Fruit fly (Drosophila melanogaster) S2 (cell line): Measurements from ENCODE around the gene RpS10b.

Source experiments
- CG8478 ChIP-seq: fragments of >200 bp; optimal IDR thresholded peaks from 2 replicates; lab custom pipeline; 2018
- CTCF ChIP-seq, 2 experiments: fragments of >200 bp; optimal IDR thresholded peaks; 2 replicates each; lab custom pipeline; 2018

Gene RpS10b

dm6 chrX:19597684-19598363, at the start of gene RpS10b:
Gene RpS10b (plus strand): TSS chrX:19598031.
- TF ChIP-seq CTCF (optimal IDR thresholded peaks at IDR 0.05; lab: Kevin White, UChicago) (no peak), CG8478 (lab: Kevin White, UChicago) (no peak)

dm6 chrX:19548438-19548837, 49.4 kb upstream of the RpS10b start:
- TF ChIP-seq CG8478 (lab: Kevin White, UChicago) (no peak), CTCF (optimal IDR thresholded peaks at IDR 0.05; lab: Kevin White, UChicago) (no peak)

dm6 chrX:19549570-19549969, 48.3 kb upstream of the RpS10b start:
- TF ChIP-seq CTCF (optimal IDR thresholded peaks at IDR 0.05; lab: Kevin White, UChicago) (no peak), CG8478 (lab: Kevin White, UChicago) (no peak)

dm6 chrX:19565714-19566316, 32.0 kb upstream of the RpS10b start, which contains the start of the genes Grip84 and car:
Gene Grip84 (minus strand): TSS chrX:19565764.
Gene car (plus strand): TSS chrX:19566019.
- TF ChIP-seq CG8478 (lab: Kevin White, UChicago) (no peak), CTCF (optimal IDR thresholded peaks at IDR 0.05; lab: Kevin White, UChicago) (no peak)

dm6 chrX:19573687-19574086, 24.1 kb upstream of the RpS10b start:
- TF ChIP-seq CG8478 (lab: Kevin White, UChicago), result no peak
- TF ChIP-seq CTCF (optimal IDR thresholded peaks at IDR 0.05; lab: Kevin White, UChicago), result no peak

- TF ChIP-seq CTCF (optimal IDR thresholded peaks at IDR 0.05; lab: Kevin White, UChicago) (no peak), CG8478 (lab: Kevin White, UChicago) (no peak)
Measured at dm6 chrX:19577940-19578632, 19.7 kb upstream of the RpS10b start.

dm6 chrX:19578908-19579647, 18.8 kb upstream of the RpS10b start:
- TF ChIP-seq CG8478 (lab: Kevin White, UChicago), result no peak

dm6 chrX:19579648-19580301, 18.1 kb upstream of the RpS10b start, which contains the start of gene Tao:
Gene Tao (minus strand): TSS chrX:19579800.
- no peak for TF ChIP-seq CG8478 (lab: Kevin White, UChicago)
- TF ChIP-seq CTCF (optimal IDR thresholded peaks at IDR 0.05; lab: Kevin White, UChicago), result no peak

dm6 chrX:19581881-19582280, 15.9 kb upstream of the RpS10b start, which contains the start of gene CG14218:
Gene CG14218 (minus strand): TSS chrX:19581981.
- TF ChIP-seq CG8478 (lab: Kevin White, UChicago) (no peak), CTCF (optimal IDR thresholded peaks at IDR 0.05; lab: Kevin White, UChicago) (no peak)

dm6 chrX:19582732-19583131, 15.1 kb upstream of the RpS10b start:
- no peak for TF ChIP-seq CG8478 (lab: Kevin White, UChicago)
- TF ChIP-seq CTCF (optimal IDR thresholded peaks at IDR 0.05; lab: Kevin White, UChicago), result no peak

- TF ChIP-seq CG8478 (lab: Kevin White, UChicago), result no peak
- TF ChIP-seq CTCF (optimal IDR thresholded peaks at IDR 0.05; lab: Kevin White, UChicago), result no peak
Measured at dm6 chrX:19583317-19583716, 14.5 kb upstream of the RpS10b start, which contains the start of gene CG14204. Gene CG14204 (plus strand): TSS chrX:19583617.

- no peak for TF ChIP-seq CG8478 (lab: Kevin White, UChicago)
- TF ChIP-seq CTCF (optimal IDR thresholded peaks at IDR 0.05; lab: Kevin White, UChicago), result peak; percentile 81 to 83
Measured at dm6 chrX:19585142-19585541, 12.7 kb upstream of the RpS10b start.

- TF ChIP-seq CG8478 (lab: Kevin White, UChicago) (no peak), CTCF (optimal IDR thresholded peaks at IDR 0.05; lab: Kevin White, UChicago) (no peak)
Measured at dm6 chrX:19590070-19590469, 7.8 kb upstream of the RpS10b start, which contains the start of gene CG14219. Gene CG14219 (minus strand): TSS chrX:19590170.

- TF ChIP-seq CTCF (optimal IDR thresholded peaks at IDR 0.05; lab: Kevin White, UChicago), result no peak
- TF ChIP-seq CG8478 (lab: Kevin White, UChicago), result no peak
Measured at dm6 chrX:19590579-19590978, 7.3 kb upstream of the RpS10b start.
